Worm (Caenorhabditis elegans) whole organism, young adult: ENCODE results near the gene dpy-7.

Experiments
- B0019.2 ChIP-seq: fragments of 200-800 bp; sonication (Bioruptor generic); conservative IDR thresholded peaks from 2 replicates; pipeline ENCODE4 v1.3.6; 2022; ENCODE audit warnings: missing genetic modification reagents, missing genetic modification characterization, missing compliant biosample characterization
- B0261.1 ChIP-seq: sonication (generic microtip); optimal IDR thresholded peaks from 2 replicates; lab custom pipeline; 2016; ENCODE audit warnings: mild to moderate bottlenecking, missing genetic modification characterization, moderate library complexity, missing compliant biosample characterization
- C17E4.6 ChIP-seq: fragments of 200-800 bp; sonication (Bioruptor generic); IDR thresholded peaks from 2 replicates; pipeline ENCODE4 v1.3.6; 2022; ENCODE audit warnings: missing genetic modification reagents, missing genetic modification characterization, missing compliant biosample characterization
- F10E7.11 ChIP-seq: sonication (generic microtip); optimal IDR thresholded peaks from 2 replicates; lab custom pipeline; 2017; ENCODE audit warnings: mild to moderate bottlenecking, missing genetic modification characterization, moderate library complexity, missing compliant biosample characterization
- F22D6.2 ChIP-seq: sonication (generic microtip); optimal IDR thresholded peaks from 2 replicates; lab custom pipeline; 2016; ENCODE audit warnings: mild to moderate bottlenecking, missing genetic modification characterization, missing compliant biosample characterization
- F37B4.10 ChIP-seq: fragments of 200-800 bp; sonication (Bioruptor generic); IDR thresholded peaks from 2 replicates; pipeline ENCODE4 v1.3.6; 2022; ENCODE audit warnings: missing genetic modification characterization, missing compliant biosample characterization
- Y53G8AR.9 ChIP-seq: fragments of 200-800 bp; sonication (Bioruptor generic); conservative IDR thresholded peaks from 2 replicates; pipeline ENCODE4 v1.3.6; 2022; ENCODE audit warnings: missing genetic modification reagents, missing genetic modification characterization, missing compliant biosample characterization
- Y56A3A.18 ChIP-seq: fragments of 200-800 bp; sonication (Bioruptor generic); IDR thresholded peaks from 2 replicates; pipeline ENCODE4 v1.3.6; 2022; ENCODE audit warnings: missing genetic modification reagents, missing genetic modification characterization, missing compliant biosample characterization
- Y95B8A.8 ChIP-seq: fragments of 200-800 bp; sonication (Bioruptor generic); IDR thresholded peaks from 2 replicates; pipeline ENCODE4 v1.3.6; 2022; ENCODE audit warnings: missing genetic modification reagents, missing genetic modification characterization, missing compliant biosample characterization
- ama-1 ChIP-seq, 3 experiments: fragments of 150-350 bp in 1 of 3; sonication (generic microtip) in 2 of 3; optimal IDR thresholded peaks; 2 replicates each; lab custom pipeline; 2014 to 2018; ENCODE audit warnings: missing biosample characterization in 2 of 3, missing genetic modification characterization in 2 of 3, missing genetic modification reagents in 2 of 3
- bed-1 ChIP-seq: fragments of 200-800 bp; sonication (Bioruptor generic); IDR thresholded peaks from 2 replicates; pipeline ENCODE4 v1.3.6; 2022; ENCODE audit warnings: missing genetic modification reagents, missing genetic modification characterization, missing compliant biosample characterization
- bed-2 ChIP-seq: fragments of 200-800 bp; sonication (Bioruptor generic); IDR thresholded peaks from 2 replicates; pipeline ENCODE4 v1.3.6; 2022; ENCODE audit warnings: missing genetic modification reagents, missing genetic modification characterization, missing compliant biosample characterization
- dox-1 ChIP-seq: fragments of 200-800 bp; sonication (Bioruptor generic); IDR thresholded peaks from 2 replicates; pipeline ENCODE4 v1.3.6; 2022; ENCODE audit warnings: missing genetic modification reagents, missing genetic modification characterization, missing compliant biosample characterization
- dpl-1 ChIP-seq: fragments of 150-350 bp; optimal IDR thresholded peaks from 2 replicates; lab custom pipeline; 2014; ENCODE audit warnings: missing biosample characterization, missing genetic modification reagents, missing genetic modification characterization
- efl-1 ChIP-seq: fragments of 150-350 bp; optimal IDR thresholded peaks from 2 replicates; lab custom pipeline; 2014; ENCODE audit warnings: missing biosample characterization, missing genetic modification reagents, missing genetic modification characterization
- egl-44 ChIP-seq: fragments of 200-800 bp; sonication (Bioruptor generic); IDR thresholded peaks from 2 replicates; pipeline ENCODE4 v1.3.6; 2022; ENCODE audit warnings: missing genetic modification reagents, missing genetic modification characterization, missing compliant biosample characterization
- ets-4 ChIP-seq: fragments of 200-800 bp; sonication (Bioruptor generic); optimal IDR thresholded peaks from 2 replicates; lab custom pipeline; 2018; ENCODE audit warnings: mild to moderate bottlenecking, missing genetic modification characterization, missing compliant biosample characterization
- gei-17 ChIP-seq: fragments of 200-800 bp; sonication (Bioruptor generic); optimal IDR thresholded peaks from 2 replicates; lab custom pipeline; 2018; ENCODE audit warnings: mild to moderate bottlenecking, missing genetic modification characterization, missing compliant biosample characterization
- him-1 ChIP-seq: sonication (generic microtip); optimal IDR thresholded peaks from 2 replicates; lab custom pipeline; 2016; ENCODE audit warnings: missing genotype, missing genetic modification reagents, missing genetic modification characterization, missing compliant biosample characterization
- hlh-26 ChIP-seq: fragments of 200-800 bp; sonication (Bioruptor generic); conservative IDR thresholded peaks from 2 replicates; pipeline ENCODE4 v1.3.6; 2022; ENCODE audit warnings: missing genetic modification reagents, missing genetic modification characterization, missing compliant biosample characterization
- hmg-1.2 ChIP-seq: fragments of 200-800 bp; sonication (Bioruptor generic); IDR thresholded peaks from 2 replicates; pipeline ENCODE4 v1.3.6; 2022; ENCODE audit warnings: missing genetic modification reagents, missing genetic modification characterization, missing compliant biosample characterization
- hsf-1 ChIP-seq: fragments of 200-800 bp; sonication (Bioruptor generic); IDR thresholded peaks from 2 replicates; pipeline ENCODE4 v1.3.6; 2022; ENCODE audit warnings: missing genetic modification reagents, missing genetic modification characterization, missing compliant biosample characterization
- lin-54 ChIP-seq: fragments of 200-800 bp; sonication (Bioruptor generic); optimal IDR thresholded peaks from 2 replicates; lab custom pipeline; 2018; ENCODE audit warnings: mild to moderate bottlenecking, missing genetic modification characterization, missing compliant biosample characterization
- madf-10 ChIP-seq: sonication (generic microtip); optimal IDR thresholded peaks from 2 replicates; lab custom pipeline; 2016; ENCODE audit warnings: mild to moderate bottlenecking, missing genetic modification characterization, missing compliant biosample characterization
- mes-4 ChIP-seq: sonication (generic microtip); optimal IDR thresholded peaks from 2 replicates; lab custom pipeline; 2016; ENCODE audit warnings: missing genotype, missing genetic modification characterization, missing compliant biosample characterization
- nhr-120 ChIP-seq: fragments of 200-800 bp; sonication (Bioruptor generic); IDR thresholded peaks from 2 replicates; pipeline ENCODE4 v1.3.6; 2022; ENCODE audit warnings: missing genetic modification characterization, missing compliant biosample characterization
- nhr-27 ChIP-seq: fragments of 200-800 bp; sonication (Bioruptor generic); optimal IDR thresholded peaks from 2 replicates; lab custom pipeline; 2018; ENCODE audit warnings: mild to moderate bottlenecking, missing genetic modification characterization, moderate library complexity, missing compliant biosample characterization
- nhr-80 ChIP-seq: sonication (generic microtip); optimal IDR thresholded peaks from 2 replicates; lab custom pipeline; 2016; ENCODE audit warnings: missing genetic modification characterization, missing compliant biosample characterization
- nhr-90 ChIP-seq: sonication (generic microtip); optimal IDR thresholded peaks from 2 replicates; lab custom pipeline; 2016; ENCODE audit warnings: missing genotype, mild to moderate bottlenecking, missing genetic modification characterization, missing compliant biosample characterization
- pbrm-1 ChIP-seq: fragments of 200-800 bp; sonication (Bioruptor generic); IDR thresholded peaks from 2 replicates; pipeline ENCODE4 v1.3.6; 2022; ENCODE audit warnings: missing genetic modification reagents, missing genetic modification characterization, missing compliant biosample characterization
- rpc-1 ChIP-seq, 2 experiments: fragments of 150-350 bp in 1 of 2; sonication (generic microtip) in 1 of 2; optimal IDR thresholded peaks; 2 replicates each; lab custom pipeline; 2014 to 2018; ENCODE audit warnings: missing biosample characterization in 1 of 2, missing genetic modification characterization in 1 of 2, missing genetic modification reagents in 1 of 2, missing genotype in 1 of 2
- sdz-38 ChIP-seq: sonication (generic microtip); optimal IDR thresholded peaks from 2 replicates; lab custom pipeline; 2016; ENCODE audit warnings: missing genotype, missing genetic modification characterization, missing compliant biosample characterization
- tbx-9 ChIP-seq: sonication (generic microtip); optimal IDR thresholded peaks from 2 replicates; lab custom pipeline; 2016; ENCODE audit warnings: borderline replicate concordance, missing genetic modification characterization, inconsistent platforms, missing compliant biosample characterization
- xnd-1 ChIP-seq: sonication (generic microtip); optimal IDR thresholded peaks from 2 replicates; lab custom pipeline; 2016; ENCODE audit warnings: missing genotype, missing genetic modification reagents, missing genetic modification characterization, missing compliant biosample characterization
- ztf-25 ChIP-seq: fragments of 200-800 bp; sonication (Bioruptor generic); IDR thresholded peaks from 2 replicates; pipeline ENCODE4 v1.3.6; 2022; ENCODE audit warnings: missing genetic modification reagents, missing genetic modification characterization, missing compliant biosample characterization
- ztf-6 ChIP-seq: fragments of 200-800 bp; sonication (Bioruptor generic); IDR thresholded peaks from 2 replicates; pipeline ENCODE4 v1.3.6; 2022; ENCODE audit warnings: missing genetic modification reagents, missing genetic modification characterization, missing compliant biosample characterization

Gene dpy-7

DNA sequence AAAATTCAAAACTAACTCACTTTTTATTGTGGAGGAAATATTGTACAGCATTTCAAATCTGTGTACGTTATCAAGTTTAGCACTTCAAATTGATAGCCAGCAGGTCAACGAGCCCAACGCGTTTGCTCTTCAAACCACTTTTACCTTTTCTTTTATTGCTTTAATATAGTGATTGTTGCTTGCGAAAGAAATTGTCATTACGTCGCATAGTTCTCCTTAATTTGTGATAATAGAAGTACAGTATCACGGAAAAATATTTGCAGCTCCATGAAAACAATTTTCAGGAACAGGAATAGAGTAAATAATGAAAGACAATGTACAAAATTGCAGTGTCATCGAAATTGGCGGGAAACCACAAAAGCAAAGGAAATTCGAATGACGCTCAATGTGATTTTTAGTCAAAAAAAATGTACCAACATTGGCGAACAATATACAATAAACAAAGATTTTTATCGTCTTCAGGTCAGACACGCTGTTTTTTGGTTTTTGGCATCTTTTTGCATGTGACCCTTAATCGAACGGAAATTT is 21.4 kb upstream of the dpy-7 start, which contains the start of the genes PDB1.1 and F08C6.5:
Gene PDB1.1 (minus strand): TSS at position 158 of the 528 bp plus-strand sequence.
Gene F08C6.5 (plus strand): TSS at position 478 of the 528 bp plus-strand sequence.
- TF ChIP-seq hmg-1.2 (GFP tag; lab: Robert Waterston, UW) = no peak
- no peak for TF ChIP-seq madf-10 (tag; lab: Kevin White, UChicago)
- TF ChIP-seq nhr-80 (tag; lab: Kevin White, UChicago) = peak; percentile 85
- TF ChIP-seq efl-1 = no peak

DNA sequence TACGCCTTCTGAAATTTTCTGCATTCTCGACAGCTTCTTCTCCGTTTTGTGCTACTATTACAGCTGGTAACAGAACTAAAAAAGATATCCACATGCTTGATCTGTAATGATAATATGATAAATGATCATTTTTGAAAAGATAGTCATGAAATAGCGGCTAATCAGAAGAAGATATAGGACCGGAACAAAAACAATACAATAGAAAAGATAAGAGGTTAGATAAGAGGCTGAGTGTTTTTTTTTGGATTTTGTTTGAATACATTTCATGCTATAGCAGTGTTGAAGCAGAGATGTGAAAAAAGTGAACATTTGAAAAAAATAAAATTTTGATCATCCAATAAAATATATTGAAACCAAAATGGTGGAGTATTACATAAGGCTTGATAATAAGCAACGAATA is 16.7 kb upstream of the dpy-7 start, which contains the start of gene F46C8.8:
Gene F46C8.8 (minus strand): TSS at position 101 of the 400 bp plus-strand sequence.
- TF ChIP-seq ztf-6 (GFP tag; lab: Robert Waterston, UW) (no peak), B0019.2 (GFP tag; lab: Robert Waterston, UW) (no peak), gei-17 (no peak), ets-4 (no peak), rpc-1 (optimal IDR thresholded peaks at IDR 0.05; lab: Kevin White, UChicago) (no peak), rpc-1 (tag; optimal IDR thresholded peaks at IDR 0.05; lab: Kevin White, UChicago) (no peak), B0261.1 (tag; lab: Kevin White, UChicago) (no peak), hsf-1 (GFP tag; lab: Robert Waterston, UW) (no peak), Y56A3A.18 (GFP tag; lab: Robert Waterston, UW) (no peak), F10E7.11 (no peak), xnd-1 (tag; lab: Kevin White, UChicago) (no peak), F37B4.10 (no peak), nhr-27 (tag; lab: Kevin White, UChicago) (no peak), pbrm-1 (no peak), hlh-26 (no peak)
- TF ChIP-seq, all 124 proteins: peak for 0

DNA sequence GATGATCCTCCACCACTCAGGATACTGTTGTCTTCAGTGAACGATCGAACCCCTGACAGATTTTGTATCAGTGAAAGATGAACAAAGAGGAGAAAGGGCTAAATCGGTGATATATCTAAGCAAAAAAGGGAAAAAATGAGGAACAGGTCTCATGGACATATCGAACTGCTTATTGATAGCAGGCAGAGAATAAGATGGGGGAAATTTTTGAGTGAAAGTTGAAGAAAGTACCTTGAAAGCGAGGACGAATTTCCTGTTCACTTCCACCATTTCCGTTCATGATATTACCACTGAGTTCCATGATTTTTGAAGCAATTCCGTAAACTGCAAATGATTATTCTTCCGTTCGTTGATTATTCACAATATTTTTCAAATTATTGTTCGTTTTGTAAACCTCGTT is 15.7 kb upstream of the dpy-7 start:
- no peak for TF ChIP-seq hmg-1.2 (GFP tag; lab: Robert Waterston, UW)
- no peak for TF ChIP-seq Y53G8AR.9 (GFP tag; lab: Robert Waterston, UW)
- TF ChIP-seq egl-44 (GFP tag; lab: Robert Waterston, UW) = no peak
- TF ChIP-seq dox-1 = no peak
- TF ChIP-seq bed-1 = no peak
- no peak for TF ChIP-seq mes-4 (tag; lab: Kevin White, UChicago)
- TF ChIP-seq ztf-6 (GFP tag; lab: Robert Waterston, UW) = no peak

DNA sequence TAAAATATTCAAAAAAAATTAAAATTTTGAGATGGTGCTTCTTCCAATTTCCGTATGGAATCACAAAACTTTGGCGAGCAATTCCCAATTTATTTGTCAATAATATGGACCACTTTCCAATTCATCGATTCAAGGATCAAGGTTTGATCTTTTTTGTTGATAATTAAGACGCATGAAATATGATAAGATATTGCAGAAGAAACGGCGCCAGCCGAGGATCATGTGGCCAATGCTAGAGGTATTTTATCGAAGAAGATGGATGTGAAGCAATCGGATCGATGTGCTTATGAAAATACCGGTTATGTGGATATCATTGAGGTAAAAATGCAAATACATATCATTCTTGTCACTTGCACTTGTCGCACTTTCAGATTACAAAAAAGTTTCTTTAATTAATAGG is 12.9 kb upstream of the dpy-7 start:
- TF ChIP-seq ama-1 (optimal IDR thresholded peaks at IDR 0.05; lab: Kevin White, UChicago) (no peak), ama-1 (GFP tag; optimal IDR thresholded peaks at IDR 0.05; lab: Kevin White, UChicago) (no peak), nhr-27 (tag; lab: Kevin White, UChicago) (no peak), C17E4.6 (GFP tag; lab: Robert Waterston, UW) (no peak), bed-2 (GFP tag; lab: Robert Waterston, UW) (no peak), him-1 (tag; lab: Kevin White, UChicago) (no peak)

DNA sequence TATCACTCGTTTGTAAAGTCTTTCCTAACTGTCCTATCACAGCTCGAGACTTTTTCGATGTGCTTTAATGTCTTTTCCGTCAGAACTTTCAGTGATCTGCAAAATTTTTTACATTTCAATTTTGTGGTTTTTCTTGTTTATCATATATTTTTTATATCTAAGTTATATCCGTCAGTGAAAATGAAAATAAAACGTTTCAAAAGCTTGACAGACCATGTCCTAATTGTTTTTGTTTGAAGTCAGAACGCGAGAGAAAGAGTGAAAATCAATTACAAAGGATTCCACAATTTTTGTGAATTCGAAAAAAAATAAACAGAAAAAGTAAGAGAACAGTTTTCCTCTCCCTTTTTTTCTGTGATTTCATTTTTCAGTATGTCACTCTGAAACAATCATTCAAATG is 10.6 kb upstream of the dpy-7 start, which contains the start of gene F46C8.1:
Gene F46C8.1 (plus strand): TSS at position 301 of the 400 bp plus-strand sequence.
- TF ChIP-seq mes-4 (tag; lab: Kevin White, UChicago) = no peak
- no peak for TF ChIP-seq lin-54
- no peak for TF ChIP-seq Y95B8A.8
- TF ChIP-seq madf-10 (tag; lab: Kevin White, UChicago) = no peak
- TF ChIP-seq dpl-1 (GFP tag; lab: Kevin White, UChicago) = no peak
- no peak for TF ChIP-seq F22D6.2 (tag; lab: Kevin White, UChicago)
- TF ChIP-seq sdz-38 (tag; lab: Kevin White, UChicago) = no peak
- TF ChIP-seq ztf-25 (GFP tag; lab: Robert Waterston, UW) = no peak
- no peak for TF ChIP-seq tbx-9 (tag; lab: Kevin White, UChicago)
- no peak for TF ChIP-seq nhr-120 (GFP tag; lab: Robert Waterston, UW)
- TF ChIP-seq nhr-90 (tag; lab: Kevin White, UChicago) = no peak
- no peak for TF ChIP-seq Y56A3A.18 (GFP tag; lab: Robert Waterston, UW)
